Fruit fly (Drosophila melanogaster) whole organism, pupa: ENCODE data around the gene CG33061.

Experiments
- CG34367 ChIP-seq: fragments of 200-800 bp; sonication (Bioruptor generic); optimal IDR thresholded peaks from 2 replicates; lab custom pipeline; 2018; ENCODE audit warnings: missing biosample characterization, mild to moderate bottlenecking, missing genetic modification characterization
- CG8159 ChIP-seq: fragments of 200-800 bp; sonication (Bioruptor generic); optimal IDR thresholded peaks from 3 replicates; lab custom pipeline; 2018; ENCODE audit warnings: missing biosample characterization, mild to moderate bottlenecking, missing genetic modification characterization, moderate library complexity

dm6 chr3L:16317724-16318123, 11.9 kb upstream of the CG33061 start, which contains the start of gene Nplp3:
- no peak for TF ChIP-seq CG8159
- no peak for TF ChIP-seq CG34367 (tag; lab: Kevin White, UChicago)
